Worm (Caenorhabditis elegans) whole organism, L3 larva: Measurements from ENCODE around the gene C47A4.3.
A peak's percentile ranks its signal among the peaks of the same experiment; 100 is the strongest.

Source experiments
- R02D3.7 ChIP-seq: fragments of 150-350 bp; optimal IDR thresholded peaks from 2 replicates; lab custom pipeline; 2014; ENCODE audit warnings: missing biosample characterization, missing genetic modification characterization
- ZK546.5 ChIP-seq: sonication (generic microtip); optimal IDR thresholded peaks from 2 replicates; lab custom pipeline; 2017; ENCODE audit warnings: missing biosample characterization, missing genetic modification characterization
- aly-2 ChIP-seq: fragments of 150-350 bp; optimal IDR thresholded peaks from 2 replicates; lab custom pipeline; 2014; ENCODE audit warnings: missing biosample characterization, missing genetic modification characterization
- ama-1 ChIP-seq: fragments of 150-350 bp; optimal IDR thresholded peaks from 2 replicates; lab custom pipeline; 2018
- ceh-16 ChIP-seq: sonication (generic microtip); optimal IDR thresholded peaks from 2 replicates; lab custom pipeline; 2017; ENCODE audit warnings: missing biosample characterization, missing genetic modification characterization
- ceh-28 ChIP-seq: fragments of 150-350 bp; optimal IDR thresholded peaks from 2 replicates; lab custom pipeline; 2014; ENCODE audit warnings: missing biosample characterization, missing genetic modification reagents, missing genetic modification characterization
- ceh-9 ChIP-seq: sonication (generic microtip); optimal IDR thresholded peaks from 2 replicates; lab custom pipeline; 2018; ENCODE audit warnings: missing biosample characterization, missing genetic modification characterization
- egl-27 ChIP-seq: sonication (generic microtip); optimal IDR thresholded peaks from 4 replicates; lab custom pipeline; 2017; ENCODE audit warnings: missing biosample characterization, missing genetic modification reagents, missing genetic modification characterization
- egl-5 ChIP-seq: fragments of 150-350 bp; optimal IDR thresholded peaks from 2 replicates; lab custom pipeline; 2017; ENCODE audit warnings: missing biosample characterization, missing genetic modification reagents, missing genetic modification characterization, inconsistent platforms
- elt-1 ChIP-seq: fragments of 150-350 bp; optimal IDR thresholded peaks from 2 replicates; lab custom pipeline; 2014; ENCODE audit warnings: missing biosample characterization, missing genetic modification characterization
- elt-2 ChIP-seq: sonication (generic microtip); optimal IDR thresholded peaks from 2 replicates; lab custom pipeline; 2016; ENCODE audit warnings: missing genetic modification reagents, mild to moderate bottlenecking, missing genetic modification characterization, missing compliant biosample characterization
- elt-3 ChIP-seq, 3 experiments: fragments of 150-350 bp in 1 of 3; sonication (generic microtip) in 2 of 3; optimal IDR thresholded peaks; 2 replicates in 2 of 3; 4 replicates in 1 of 3; lab custom pipeline; 2014 to 2017; ENCODE audit warnings: missing biosample characterization in 3 of 3, missing genetic modification characterization in 3 of 3
- fkh-10 ChIP-seq: sonication (generic microtip); optimal IDR thresholded peaks from 2 replicates; lab custom pipeline; 2017; ENCODE audit warnings: missing biosample characterization, missing genetic modification reagents, missing genetic modification characterization
- fkh-2 ChIP-seq: fragments of 150-350 bp; optimal IDR thresholded peaks from 2 replicates; lab custom pipeline; 2014; ENCODE audit warnings: missing biosample characterization, missing genetic modification reagents, missing genetic modification characterization
- fos-1 ChIP-seq: fragments of 150-350 bp; optimal IDR thresholded peaks from 2 replicates; lab custom pipeline; 2014; ENCODE audit warnings: missing biosample characterization, missing genetic modification characterization
- hmg-11 ChIP-seq: sonication (generic microtip); optimal IDR thresholded peaks from 2 replicates; lab custom pipeline; 2016; ENCODE audit warnings: missing genetic modification characterization, missing compliant biosample characterization
- lin-15B ChIP-seq: fragments of 150-350 bp; optimal IDR thresholded peaks from 2 replicates; lab custom pipeline; 2014; ENCODE audit warnings: missing biosample characterization, missing genetic modification characterization
- lin-39 ChIP-seq: fragments of 150-350 bp; optimal IDR thresholded peaks from 2 replicates; lab custom pipeline; 2018; ENCODE audit warnings: missing biosample characterization, missing genetic modification reagents, missing genetic modification characterization
- lsy-12 ChIP-seq: sonication (generic microtip); optimal IDR thresholded peaks from 2 replicates; lab custom pipeline; 2016; ENCODE audit warnings: mild to moderate bottlenecking, missing genetic modification characterization, missing compliant biosample characterization
- mdl-1 ChIP-seq: fragments of 150-350 bp; optimal IDR thresholded peaks from 2 replicates; lab custom pipeline; 2014; ENCODE audit warnings: missing biosample characterization, missing genetic modification characterization
- nfya-1 ChIP-seq: sonication (generic microtip); optimal IDR thresholded peaks from 2 replicates; lab custom pipeline; 2017; ENCODE audit warnings: missing genetic modification characterization, mild to moderate bottlenecking, missing compliant biosample characterization, antibody characterized with exemption, moderate library complexity; ENCODE audit not compliant: insufficient read depth
- nhr-12 ChIP-seq: fragments of 150-350 bp; optimal IDR thresholded peaks from 2 replicates; lab custom pipeline; 2014; ENCODE audit warnings: missing biosample characterization, missing genetic modification characterization
- nhr-25 ChIP-seq: sonication (generic microtip); optimal IDR thresholded peaks from 2 replicates; lab custom pipeline; 2017; ENCODE audit warnings: missing biosample characterization, missing genetic modification characterization
- nhr-28 ChIP-seq: fragments of 150-350 bp; optimal IDR thresholded peaks from 2 replicates; lab custom pipeline; 2014; ENCODE audit warnings: missing biosample characterization, missing genetic modification characterization
- nhr-43 ChIP-seq: sonication (generic microtip); optimal IDR thresholded peaks from 2 replicates; lab custom pipeline; 2016; ENCODE audit warnings: mild to moderate bottlenecking, missing genetic modification characterization, missing compliant biosample characterization; ENCODE audit not compliant: poor library complexity, severe bottlenecking
- nhr-67 ChIP-seq: fragments of 150-350 bp; optimal IDR thresholded peaks from 2 replicates; lab custom pipeline; 2014; ENCODE audit warnings: missing biosample characterization, missing genetic modification characterization
- nhr-76 ChIP-seq: fragments of 150-350 bp; sonication (generic microtip); optimal IDR thresholded peaks from 5 replicates; lab custom pipeline; 2014; ENCODE audit warnings: missing biosample characterization, missing genetic modification characterization
- pha-4 ChIP-seq: fragments of 150-350 bp; optimal IDR thresholded peaks from 2 replicates; lab custom pipeline; 2014; ENCODE audit warnings: missing biosample characterization, missing genetic modification reagents, missing genetic modification characterization
- pqm-1 ChIP-seq: fragments of 150-350 bp; optimal IDR thresholded peaks from 2 replicates; lab custom pipeline; 2017; ENCODE audit warnings: missing biosample characterization, missing genetic modification characterization, inconsistent platforms
- skn-1 ChIP-seq: fragments of 150-350 bp; optimal IDR thresholded peaks from 2 replicates; lab custom pipeline; 2014; ENCODE audit warnings: missing biosample characterization, missing genetic modification characterization
- snpc-4 ChIP-seq: fragments of 150-350 bp; optimal IDR thresholded peaks from 2 replicates; lab custom pipeline; 2014; ENCODE audit warnings: missing biosample characterization, missing genetic modification characterization
- tbx-2 ChIP-seq: sonication (generic microtip); optimal IDR thresholded peaks from 2 replicates; lab custom pipeline; 2016; ENCODE audit warnings: mild to moderate bottlenecking, missing genetic modification characterization, missing compliant biosample characterization
- unc-39 ChIP-seq: sonication (generic microtip); optimal IDR thresholded peaks from 4 replicates; lab custom pipeline; 2017; ENCODE audit warnings: missing biosample characterization, missing genetic modification characterization
- unc-62 ChIP-seq: fragments of 150-350 bp; sonication (generic microtip); optimal IDR thresholded peaks from 4 replicates; lab custom pipeline; 2014; ENCODE audit warnings: missing biosample characterization, missing genetic modification reagents, missing genetic modification characterization
- zag-1 ChIP-seq: fragments of 150-350 bp; optimal IDR thresholded peaks from 2 replicates; lab custom pipeline; 2014; ENCODE audit warnings: missing biosample characterization, missing genetic modification characterization
- ztf-11 ChIP-seq: fragments of 150-350 bp; optimal IDR thresholded peaks from 2 replicates; lab custom pipeline; 2014; ENCODE audit warnings: missing biosample characterization, missing genetic modification characterization
- ztf-4 ChIP-seq: fragments of 150-350 bp; optimal IDR thresholded peaks from 2 replicates; lab custom pipeline; 2014; ENCODE audit warnings: missing biosample characterization, missing genetic modification characterization

C47A4.3 gene

ce11 chrIV:13703828-13704425, 38.2 kb downstream of the C47A4.3 start, which contains the start of gene tlp-1 (continued):
- peak; percentile 86 for TF ChIP-seq lin-39 (tag; lab: Kevin White, UChicago)
- TF ChIP-seq skn-1: no peak
- no peak for TF ChIP-seq nhr-28 (tag; lab: Kevin White, UChicago)
- no peak for TF ChIP-seq nhr-12 (tag; lab: Kevin White, UChicago)
- TF ChIP-seq elt-3 (tag; optimal IDR thresholded peaks at IDR 0.05; lab: Kevin White, UChicago): no peak
- TF ChIP-seq lin-15B (tag; lab: Kevin White, UChicago): no peak
- TF ChIP-seq ZK546.5: no peak
- TF ChIP-seq nhr-67 (tag; lab: Kevin White, UChicago): no peak
- TF ChIP-seq unc-39 (tag; lab: Kevin White, UChicago): no peak
- no peak for TF ChIP-seq mdl-1 (tag; lab: Kevin White, UChicago)
- TF ChIP-seq nhr-43 (tag; lab: Kevin White, UChicago): peak; percentile 68
- TF ChIP-seq ztf-4 (tag; lab: Kevin White, UChicago): no peak
- no peak for TF ChIP-seq ceh-9
- TF ChIP-seq R02D3.7 (tag; lab: Kevin White, UChicago): no peak
- TF ChIP-seq zag-1 (tag; lab: Kevin White, UChicago): no peak
- no peak for TF ChIP-seq ztf-11 (tag; lab: Kevin White, UChicago)
- TF ChIP-seq tbx-2 (tag; lab: Kevin White, UChicago): no peak

ce11 chrIV:13702681-13703080, 39.5 kb downstream of the C47A4.3 start:
- peak; percentile 65 for TF ChIP-seq ama-1 (lab: Kevin White, UChicago)
- no peak for TF ChIP-seq aly-2 (tag; lab: Kevin White, UChicago)
- no peak for TF ChIP-seq egl-27 (tag; lab: Kevin White, UChicago)
- TF ChIP-seq lin-15B (tag; lab: Kevin White, UChicago): no peak
- no peak for TF ChIP-seq ceh-16 (tag; lab: Kevin White, UChicago)

- TF ChIP-seq egl-27 (tag; lab: Kevin White, UChicago) (no peak), snpc-4 (tag; lab: Kevin White, UChicago) (peak; percentile 50), nhr-43 (tag; lab: Kevin White, UChicago) (peak; percentile 3)
Measured at ce11 chrIV:13701472-13701871, 40.7 kb downstream of the C47A4.3 start.

- TF ChIP-seq nhr-25: peak; percentile 30
- no peak for TF ChIP-seq ceh-28 (tag; lab: Kevin White, UChicago)
Measured at ce11 chrIV:13700847-13701246, 41.3 kb downstream of the C47A4.3 start.

- TF ChIP-seq mdl-1 (tag; lab: Kevin White, UChicago) (no peak), unc-62 (GFP tag; lab: Kevin White, UChicago) (peak; percentile 91), unc-39 (tag; lab: Kevin White, UChicago) (no peak), hmg-11 (tag; lab: Kevin White, UChicago) (peak; percentile 1), egl-5 (peak; percentile 38), nfya-1 (tag; lab: Kevin White, UChicago) (peak; percentile 22), lin-39 (tag; lab: Kevin White, UChicago) (peak; percentile 99), fkh-2 (tag; lab: Kevin White, UChicago) (no peak), elt-1 (tag; lab: Kevin White, UChicago) (peak; percentile 71), nhr-25 (peak; percentile 8)
Measured at ce11 chrIV:13699384-13699788, 42.8 kb downstream of the C47A4.3 start.

- TF ChIP-seq nhr-76 (tag; lab: Kevin White, UChicago): no peak
- TF ChIP-seq elt-3 (tag; optimal IDR thresholded peaks at IDR 0.05; lab: Kevin White, UChicago): no peak
- TF ChIP-seq fos-1 (tag; lab: Kevin White, UChicago): no peak
- no peak for TF ChIP-seq nhr-28 (tag; lab: Kevin White, UChicago)
- no peak for TF ChIP-seq nhr-12 (tag; lab: Kevin White, UChicago)
- TF ChIP-seq pha-4: no peak
- no peak for TF ChIP-seq ceh-16 (tag; lab: Kevin White, UChicago)
- no peak for TF ChIP-seq lsy-12
- no peak for TF ChIP-seq nhr-25
- TF ChIP-seq skn-1: no peak
- TF ChIP-seq unc-62 (GFP tag; lab: Kevin White, UChicago): no peak
- no peak for TF ChIP-seq elt-2 (tag; lab: Kevin White, UChicago)
- TF ChIP-seq pqm-1 (tag; lab: Kevin White, UChicago): no peak
- no peak for TF ChIP-seq lin-39 (tag; lab: Kevin White, UChicago)
- no peak for TF ChIP-seq zag-1 (tag; lab: Kevin White, UChicago)
- TF ChIP-seq fkh-10: no peak
- TF ChIP-seq egl-5: no peak
- TF ChIP-seq elt-1 (tag; lab: Kevin White, UChicago): no peak
- no peak for TF ChIP-seq ztf-11 (tag; lab: Kevin White, UChicago)
Measured at ce11 chrIV:13698603-13699002, 43.5 kb downstream of the C47A4.3 start, which contains the start of gene T23G4.127. T23G4.127 (minus strand) TSS chrIV:13698703.
